Worm (Caenorhabditis elegans) whole organism, L4 larva: ENCODE results near the gene ifta-2.

ENCODE experiments used
- F49E8.2 ChIP-seq: sonication (generic microtip); optimal IDR thresholded peaks from 2 replicates; lab custom pipeline; 2016; ENCODE audit warnings: missing compliant biosample characterization, mild to moderate bottlenecking, missing genetic modification characterization, borderline replicate concordance
- ZK546.5 ChIP-seq, 2 experiments: sonication (generic microtip); optimal IDR thresholded peaks; 2 replicates each; lab custom pipeline; 2017; ENCODE audit warnings: missing biosample characterization in 2 of 2, missing genetic modification characterization in 2 of 2
- aha-1 ChIP-seq: fragments of 150-350 bp; peaks from one replicate; lab custom pipeline; 2014; ENCODE audit warnings: missing biosample characterization, missing genetic modification characterization
- aly-2 ChIP-seq: sonication (generic microtip); optimal IDR thresholded peaks from 2 replicates; lab custom pipeline; 2018; ENCODE audit warnings: missing biosample characterization, missing genetic modification characterization
- ceh-62 ChIP-seq: sonication (generic microtip); optimal IDR thresholded peaks from 2 replicates; lab custom pipeline; 2017; ENCODE audit warnings: missing biosample characterization, missing genetic modification characterization
- ces-1 ChIP-seq: fragments of 150-350 bp; sonication (generic microtip); optimal IDR thresholded peaks from 4 replicates; lab custom pipeline; 2014; ENCODE audit warnings: missing biosample characterization, missing genetic modification reagents, missing genetic modification characterization
- daf-16 ChIP-seq, 3 experiments: sonication (generic microtip); optimal IDR thresholded peaks; 2 replicates each; lab custom pipeline; 2016 to 2017; ENCODE audit warnings: missing genetic modification characterization in 3 of 3, missing genetic modification reagents in 3 of 3, mild to moderate bottlenecking in 2 of 3, missing compliant biosample characterization in 2 of 3, missing biosample characterization in 1 of 3, moderate library complexity in 1 of 3
- dpl-1 ChIP-seq: fragments of 150-350 bp; optimal IDR thresholded peaks from 2 replicates; lab custom pipeline; 2014; ENCODE audit warnings: missing biosample characterization, missing genetic modification reagents, missing genetic modification characterization
- dve-1 ChIP-seq: sonication (generic microtip); optimal IDR thresholded peaks from 2 replicates; lab custom pipeline; 2017; ENCODE audit warnings: antibody characterized with exemption, mild to moderate bottlenecking, missing genetic modification characterization, missing compliant biosample characterization; ENCODE audit not compliant: insufficient read depth
- egl-43 ChIP-seq: fragments of 200-800 bp; sonication (Bioruptor generic); IDR thresholded peaks from 2 replicates; pipeline ENCODE4 v1.3.6; 2022; ENCODE audit warnings: missing genetic modification reagents, missing genetic modification characterization, missing compliant biosample characterization
- hmg-1.1 ChIP-seq: fragments of 200-800 bp; sonication (Bioruptor generic); IDR thresholded peaks from 2 replicates; pipeline ENCODE4 v1.3.6; 2022; ENCODE audit warnings: missing genetic modification reagents, missing genetic modification characterization, missing compliant biosample characterization
- lin-1 ChIP-seq: fragments of 200-800 bp; sonication (Bioruptor generic); IDR thresholded peaks from 2 replicates; pipeline ENCODE4 v1.3.6; 2022; ENCODE audit warnings: missing genetic modification reagents, missing genetic modification characterization, missing compliant biosample characterization
- lin-15B ChIP-seq: fragments of 150-350 bp; sonication (generic microtip); optimal IDR thresholded peaks from 3 replicates; lab custom pipeline; 2014; ENCODE audit warnings: missing biosample characterization, missing genetic modification characterization
- lin-29 ChIP-seq: fragments of 200-800 bp; sonication (Bioruptor generic); IDR thresholded peaks from 2 replicates; pipeline ENCODE4 v1.3.6; 2022; ENCODE audit warnings: missing genetic modification reagents, missing genetic modification characterization, missing compliant biosample characterization
- lin-38 ChIP-seq: fragments of 200-800 bp; sonication (Bioruptor generic); IDR thresholded peaks from 2 replicates; pipeline ENCODE4 v1.3.6; 2022; ENCODE audit warnings: missing genetic modification reagents, missing genetic modification characterization, missing compliant biosample characterization
- lin-39 ChIP-seq: fragments of 150-350 bp; optimal IDR thresholded peaks from 2 replicates; lab custom pipeline; 2014; ENCODE audit warnings: missing biosample characterization, missing genetic modification reagents, missing genetic modification characterization
- madf-5 ChIP-seq, 2 experiments: fragments of 200-800 bp; sonication (Bioruptor generic); IDR thresholded peaks; 2 replicates each; pipeline ENCODE4 v1.3.6; 2022; ENCODE audit warnings: missing compliant biosample characterization in 2 of 2, missing genetic modification characterization in 2 of 2
- mdl-1 ChIP-seq, 2 experiments: fragments of 150-350 bp in 1 of 2; sonication (generic microtip) in 1 of 2; optimal IDR thresholded peaks; 2 replicates each; lab custom pipeline; 2014 to 2017; ENCODE audit warnings: missing biosample characterization in 2 of 2, missing genetic modification characterization in 2 of 2
- mdt-29 ChIP-seq: fragments of 200-800 bp; sonication (Bioruptor generic); IDR thresholded peaks from 2 replicates; pipeline ENCODE4 v1.3.6; 2022; ENCODE audit warnings: missing genetic modification reagents, missing genetic modification characterization, missing compliant biosample characterization
- mes-2 ChIP-seq: sonication (generic microtip); optimal IDR thresholded peaks from 2 replicates; lab custom pipeline; 2016; ENCODE audit warnings: missing genotype, mild to moderate bottlenecking, missing genetic modification characterization, missing compliant biosample characterization; ENCODE audit not compliant: poor library complexity, severe bottlenecking
- nhr-10 ChIP-seq: fragments of 150-350 bp; optimal IDR thresholded peaks from 2 replicates; lab custom pipeline; 2014; ENCODE audit warnings: missing biosample characterization, missing genetic modification characterization
- nhr-102 ChIP-seq: sonication (generic microtip); optimal IDR thresholded peaks from 2 replicates; lab custom pipeline; 2016; ENCODE audit warnings: mild to moderate bottlenecking, missing genetic modification characterization, moderate library complexity, missing compliant biosample characterization
- snpc-1.2 ChIP-seq: fragments of 200-800 bp; sonication (Bioruptor generic); IDR thresholded peaks from 2 replicates; pipeline ENCODE4 v1.3.6; 2022; ENCODE audit warnings: missing genetic modification reagents, missing genetic modification characterization, missing compliant biosample characterization
- unc-39 ChIP-seq: sonication (generic microtip); optimal IDR thresholded peaks from 2 replicates; lab custom pipeline; 2017; ENCODE audit warnings: missing biosample characterization, missing genetic modification characterization
- unc-62 ChIP-seq, 3 experiments: fragments of 150-350 bp in 1 of 3; sonication (generic microtip); optimal IDR thresholded peaks in 2 of 3; peaks in 1 of 3; 1 replicate in 1 of 3; 2 replicates in 2 of 3; lab custom pipeline; 2014 to 2017; ENCODE audit warnings: missing biosample characterization in 3 of 3, missing genetic modification characterization in 3 of 3, missing genetic modification reagents in 3 of 3, missing genotype in 1 of 3
- zfp-3 ChIP-seq: fragments of 200-800 bp; sonication (Bioruptor generic); conservative IDR thresholded peaks from 2 replicates; pipeline ENCODE4 v1.3.6; 2022; ENCODE audit warnings: missing genetic modification reagents, missing genetic modification characterization, missing compliant biosample characterization
- ztf-11 ChIP-seq: fragments of 150-350 bp; optimal IDR thresholded peaks from 2 replicates; lab custom pipeline; 2014; ENCODE audit warnings: missing biosample characterization, missing genetic modification characterization
- ztf-7 ChIP-seq: fragments of 150-350 bp; optimal IDR thresholded peaks from 2 replicates; lab custom pipeline; 2014; ENCODE audit warnings: missing biosample characterization, missing genetic modification characterization

Gene ifta-2

DNA sequence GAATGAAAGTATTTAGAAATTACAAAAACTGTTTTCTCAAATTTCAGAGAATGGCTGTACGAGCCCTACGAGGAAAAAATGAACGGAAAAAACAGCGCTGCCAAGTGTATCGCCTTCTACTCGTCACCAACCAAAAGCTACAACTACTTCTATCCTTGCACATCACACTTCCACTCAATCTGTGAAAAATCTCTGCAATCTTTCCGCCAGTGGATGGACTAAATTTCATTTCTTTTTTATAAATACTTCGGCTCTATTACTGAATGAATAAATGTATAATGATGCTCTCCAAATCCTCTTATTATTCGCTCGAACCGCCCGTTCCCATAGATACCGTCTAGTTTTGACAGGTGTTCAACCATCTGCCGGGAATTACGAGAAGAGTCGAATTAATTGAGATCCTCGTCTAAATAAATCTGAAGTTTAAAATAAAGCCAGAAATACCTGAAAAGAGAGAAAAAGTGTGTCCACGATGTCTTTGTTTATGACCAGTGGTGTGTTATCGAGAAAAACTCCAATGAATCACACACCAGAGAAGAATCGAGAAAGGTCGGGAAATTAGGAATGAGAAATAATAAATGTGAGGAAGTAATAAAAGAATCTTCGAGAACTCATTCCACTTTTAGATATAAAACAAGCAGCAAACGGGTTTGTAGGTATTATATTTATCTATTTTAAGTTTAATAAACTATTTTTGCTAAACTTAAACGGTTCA lies 24.2 kb downstream of the ifta-2 start (continued):
- TF ChIP-seq ZK546.5 (tag; optimal IDR thresholded peaks at IDR 0.05; lab: Kevin White, UChicago) (no peak), F49E8.2 (tag; lab: Kevin White, UChicago) (no peak), lin-39 (tag; lab: Kevin White, UChicago) (no peak), ces-1 (GFP tag; lab: Kevin White, UChicago) (no peak), mdt-29 (GFP tag; lab: Robert Waterston, UW) (0 out of 2 replicates have a peak, but pooled peaks have one; percentile 54), ztf-7 (tag; lab: Kevin White, UChicago) (no peak), mdl-1 (tag; optimal IDR thresholded peaks at IDR 0.05; lab: Kevin White, UChicago) (no peak), zfp-3 (no peak), lin-1 (GFP tag; lab: Robert Waterston, UW) (no peak), ceh-62 (tag; lab: Kevin White, UChicago) (no peak), ztf-11 (tag; lab: Kevin White, UChicago) (no peak), daf-16 (GFP tag; optimal IDR thresholded peaks at IDR 0.05; lab: Kevin White, UChicago) (peak in 1 of 2 experiments; percentile 29), daf-16 (tag; optimal IDR thresholded peaks at IDR 0.05; lab: Kevin White, UChicago) (peak; percentile 74)

DNA sequence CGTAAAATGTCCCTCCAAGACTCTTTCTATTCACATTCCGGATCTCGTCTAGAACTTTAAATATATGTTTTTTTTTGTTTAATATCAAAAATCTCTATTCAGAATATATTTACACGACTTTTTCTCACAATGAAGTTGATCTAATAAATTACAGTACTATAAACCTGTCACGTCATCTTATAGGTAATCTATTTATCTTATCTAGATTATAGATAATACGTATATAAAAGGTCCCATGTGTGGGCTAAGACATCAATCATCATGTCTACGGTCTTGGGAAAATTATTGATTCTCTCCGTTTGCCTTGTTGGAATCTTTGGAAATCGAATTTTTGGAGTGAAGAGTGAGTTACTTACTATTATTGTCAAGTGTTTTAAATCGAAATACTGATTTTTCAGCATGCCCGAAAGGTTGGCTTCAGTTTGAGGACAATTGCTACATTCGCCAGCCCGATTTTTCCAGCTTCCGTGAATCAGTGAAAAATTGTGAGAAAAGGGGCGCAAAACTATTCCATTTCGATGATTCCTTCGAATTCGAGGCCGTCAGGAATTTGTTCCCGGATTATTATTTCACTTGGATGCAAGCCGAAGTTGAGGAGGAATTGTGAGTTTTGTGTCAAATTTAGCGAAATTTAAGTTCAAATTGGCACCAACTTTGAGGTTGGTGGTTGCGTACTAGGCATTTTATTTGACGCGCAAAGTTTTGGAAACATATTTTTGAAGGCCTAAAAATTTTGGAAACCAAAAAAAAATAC lies 25.0 kb downstream of the ifta-2 start, which contains the start of gene clec-196:
Gene clec-196, plus strand, starts transcription at position 252 of the 754 bp plus-strand sequence.
- no peak for TF ChIP-seq lin-15B (tag; lab: Kevin White, UChicago)
- TF ChIP-seq dve-1 (tag; lab: Kevin White, UChicago), result peak; percentile 4
- no peak for TF ChIP-seq nhr-102 (tag; lab: Kevin White, UChicago)
- TF ChIP-seq aha-1 (tag; lab: Kevin White, UChicago), result peak; percentile 96
- peak; percentile 39 for TF ChIP-seq dpl-1 (GFP tag; lab: Kevin White, UChicago)
- TF ChIP-seq mes-2, result peak; percentile 1
- peak; percentile 18 for TF ChIP-seq lin-38 (GFP tag; lab: Robert Waterston, UW)
- 0 out of 2 replicates have a peak, but pooled peaks have one; percentile 22 for TF ChIP-seq hmg-1.1 (GFP tag; lab: Robert Waterston, UW)

DNA sequence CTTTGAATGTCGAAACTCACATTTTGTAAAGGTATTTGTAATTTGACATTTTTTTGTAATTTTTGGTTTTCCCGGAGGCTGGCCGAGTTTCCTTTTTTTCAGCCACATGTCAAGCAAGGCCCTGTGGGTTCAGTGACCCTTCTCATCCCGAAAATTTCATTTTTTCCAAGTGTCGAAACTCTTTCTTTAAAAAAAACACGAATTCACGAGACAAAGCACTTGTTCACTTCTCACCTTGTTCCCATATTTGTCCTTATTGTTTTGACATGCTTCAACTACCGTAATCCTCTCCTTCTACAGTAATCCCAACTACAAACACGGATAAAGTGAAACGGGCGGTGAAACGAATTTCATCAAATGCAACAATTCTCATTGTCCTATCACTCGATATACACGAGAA lies 26.6 kb downstream of the ifta-2 start, which contains the start of gene lhfp-4:
Gene lhfp-4, plus strand, starts transcription at position 301 of the 400 bp plus-strand sequence.
- TF ChIP-seq lin-29 (GFP tag; lab: Robert Waterston, UW) (no peak), aly-2 (tag; lab: Kevin White, UChicago) (no peak), dpl-1 (GFP tag; lab: Kevin White, UChicago) (no peak), unc-62 (GFP tag; optimal IDR thresholded peaks at IDR 0.05 in 1 of 2; lab: Kevin White, UChicago) (no peak), unc-62 (tag; optimal IDR thresholded peaks at IDR 0.05; lab: Kevin White, UChicago) (no peak), egl-43 (GFP tag; lab: Robert Waterston, UW) (no peak), aha-1 (tag; lab: Kevin White, UChicago) (no peak), nhr-10 (tag; lab: Kevin White, UChicago) (no peak), unc-39 (tag; lab: Kevin White, UChicago) (no peak)
- TF ChIP-seq, all 104 proteins: peak for 0

DNA sequence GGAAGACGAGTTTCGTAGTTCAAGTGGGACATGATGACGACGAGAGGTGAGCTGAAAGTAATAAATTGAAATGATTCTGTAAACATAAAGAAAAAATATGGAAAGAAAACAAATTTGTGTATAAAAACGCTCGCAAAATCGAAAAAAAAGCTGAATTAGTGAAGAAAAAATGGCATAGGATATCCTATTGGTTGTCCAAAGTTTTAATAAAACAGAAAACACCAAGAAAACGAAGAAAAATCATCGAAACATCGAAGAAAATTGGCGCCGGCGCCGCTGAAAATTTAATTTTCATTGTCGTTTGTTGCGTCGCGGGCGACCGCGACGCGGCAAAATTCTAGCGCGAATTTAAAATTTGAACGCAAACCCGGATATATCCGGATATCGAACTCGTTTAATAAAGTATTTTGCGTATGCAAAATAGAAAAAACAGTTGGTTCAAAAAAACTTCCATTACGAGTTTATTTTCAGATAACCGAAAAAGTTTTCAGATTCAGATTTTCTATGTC lies 28.2 kb downstream of the ifta-2 start, which contains the start of gene gln-5:
Gene gln-5, minus strand, starts transcription at position 51 of the 509 bp plus-strand sequence.
- TF ChIP-seq snpc-1.2, result 0 out of 2 replicates have a peak, but pooled peaks have one; percentile 45
- TF ChIP-seq madf-5 (GFP tag; IDR thresholded peaks at IDR 0.05; lab: Robert Waterston, UW), result no peak
- peak; percentile 34 for TF ChIP-seq aha-1 (tag; lab: Kevin White, UChicago)
- TF ChIP-seq lin-38 (GFP tag; lab: Robert Waterston, UW), result peak; percentile 64
- no peak for TF ChIP-seq lin-1 (GFP tag; lab: Robert Waterston, UW)
